Fruit fly (Drosophila melanogaster) whole organism, embryonic: ENCODE data around the gene Clbn.

ENCODE experiments used
- Aef1 ChIP-seq: fragments of 200-800 bp; sonication (Bioruptor generic); IDR thresholded peaks from 3 replicates; pipeline ENCODE4 v1.3.6; 2022; ENCODE audit warnings: missing biosample characterization, missing genetic modification characterization
- Awh ChIP-seq: fragments of 200-800 bp; sonication (Bioruptor generic); IDR thresholded peaks from 2 replicates; pipeline ENCODE4, ENCODE4 v1.3.6; 2022; ENCODE audit warnings: missing biosample characterization, missing genetic modification characterization
- Bdp1 ChIP-seq: fragments of 200-800 bp; sonication (Bioruptor generic); optimal IDR thresholded peaks from 3 replicates; lab custom pipeline; 2016; ENCODE audit warnings: missing biosample characterization, missing genetic modification characterization
- Bteb2 ChIP-seq: fragments of 200-800 bp; sonication (Bioruptor generic); optimal IDR thresholded peaks from 2 replicates; lab custom pipeline; 2016; ENCODE audit warnings: missing biosample characterization, missing genetic modification characterization
- CG10209 ChIP-seq: fragments of 200-800 bp; sonication (Bioruptor generic); optimal IDR thresholded peaks from 3 replicates; lab custom pipeline; 2017; ENCODE audit warnings: missing biosample characterization, mild to moderate bottlenecking, missing genetic modification characterization, missing genetic modification reagents
- CG10959 ChIP-seq: fragments of 200-800 bp; sonication (Bioruptor generic); IDR thresholded peaks from 2 replicates; pipeline ENCODE4 v1.3.6; 2022; ENCODE audit warnings: missing biosample characterization, missing genetic modification characterization
- CG11723 ChIP-seq: fragments of 200-800 bp; sonication (Bioruptor generic); optimal IDR thresholded peaks from 2 replicates; lab custom pipeline; 2017; ENCODE audit warnings: missing biosample characterization, mild to moderate bottlenecking, missing genetic modification characterization
- CG12744 ChIP-seq: fragments of 200-800 bp; sonication (Bioruptor generic); optimal IDR thresholded peaks from 2 replicates; lab custom pipeline; 2016; ENCODE audit warnings: missing biosample characterization, missing genetic modification characterization
- CG14050 ChIP-seq: fragments of 200-800 bp; sonication (Bioruptor generic); IDR thresholded peaks from 3 replicates; pipeline ENCODE4 v1.3.6; 2022; ENCODE audit warnings: missing biosample characterization, missing genetic modification characterization
- CG15269 ChIP-seq: fragments of 200-800 bp; sonication (Bioruptor generic); optimal IDR thresholded peaks from 2 replicates; lab custom pipeline; 2018; ENCODE audit warnings: missing biosample characterization, mild to moderate bottlenecking, missing genetic modification characterization, moderate library complexity
- CG18262 ChIP-seq: fragments of 200-800 bp; optimal IDR thresholded peaks from 3 replicates; lab custom pipeline; 2019; ENCODE audit warnings: missing biosample characterization, mild to moderate bottlenecking, missing genetic modification characterization, moderate library complexity
- CG18476 ChIP-seq: fragments of 200-800 bp; sonication (Bioruptor generic); optimal IDR thresholded peaks from 2 replicates; lab custom pipeline; 2016; ENCODE audit warnings: missing biosample characterization, mild to moderate bottlenecking, missing genetic modification characterization
- CG30020 ChIP-seq: fragments of 200-800 bp; optimal IDR thresholded peaks from 2 replicates; lab custom pipeline; 2019; ENCODE audit warnings: missing biosample characterization, mild to moderate bottlenecking, missing genetic modification characterization, moderate library complexity
- CG31224 ChIP-seq: fragments of 200-800 bp; sonication (Bioruptor generic); IDR thresholded peaks from 2 replicates; pipeline ENCODE4 v1.3.6; 2022; ENCODE audit warnings: missing biosample characterization, missing genetic modification characterization
- CG31441 ChIP-seq: fragments of 200-800 bp; sonication (Bioruptor generic); IDR thresholded peaks from 2 replicates; pipeline ENCODE4 v1.3.6; 2022; ENCODE audit warnings: missing biosample characterization, missing genetic modification characterization
- CG34376 ChIP-seq: fragments of 200-800 bp; sonication (Bioruptor generic); optimal IDR thresholded peaks from 2 replicates; lab custom pipeline; 2018; ENCODE audit warnings: missing biosample characterization, mild to moderate bottlenecking, missing genetic modification characterization
- CG34422 ChIP-seq: fragments of 200-800 bp; sonication (Bioruptor generic); IDR thresholded peaks from 3 replicates; pipeline ENCODE4 v1.3.6; 2022; ENCODE audit warnings: missing biosample characterization, missing genetic modification characterization
- CG3995 ChIP-seq: fragments of 200-800 bp; sonication (Bioruptor generic); optimal IDR thresholded peaks from 3 replicates; lab custom pipeline; 2016; ENCODE audit warnings: missing biosample characterization, missing genetic modification characterization
- CG4730 ChIP-seq: fragments of 200-800 bp; sonication (Bioruptor generic); IDR thresholded peaks from 2 replicates; pipeline ENCODE4 v1.3.6; 2022; ENCODE audit warnings: missing biosample characterization, missing genetic modification characterization
- HLH54F ChIP-seq: fragments of 200-800 bp; sonication (Bioruptor generic); optimal IDR thresholded peaks from 3 replicates; lab custom pipeline; 2016; ENCODE audit warnings: missing biosample characterization, missing genetic modification characterization
- Hey ChIP-seq: fragments of 200-800 bp; sonication (Bioruptor generic); optimal IDR thresholded peaks from 3 replicates; lab custom pipeline; 2018; ENCODE audit warnings: missing biosample characterization, mild to moderate bottlenecking, missing genetic modification characterization
- HmgD ChIP-seq: fragments of 200-800 bp; sonication (Bioruptor generic); optimal IDR thresholded peaks from 3 replicates; lab custom pipeline; 2016; ENCODE audit warnings: missing biosample characterization, missing genetic modification characterization
- Hmr ChIP-seq: fragments of 200-800 bp; sonication (Bioruptor generic); optimal IDR thresholded peaks from 3 replicates; lab custom pipeline; 2017; ENCODE audit warnings: mild to moderate bottlenecking, missing biosample characterization, missing genetic modification reagents, missing genetic modification characterization
- Hr78 ChIP-seq, 2 experiments: fragments of 200-800 bp in 1 of 2; fragments of >200 bp in 1 of 2; sonication (Bioruptor generic) in 1 of 2; optimal IDR thresholded peaks; 2 replicates each; lab custom pipeline; 2017 to 2019; ENCODE audit warnings: missing biosample characterization in 2 of 2, missing genetic modification characterization in 2 of 2, mild to moderate bottlenecking in 1 of 2, moderate library complexity in 1 of 2
- Pdp1 ChIP-seq, 2 experiments: fragments of 200-800 bp; sonication (Bioruptor generic); optimal IDR thresholded peaks; 3 replicates each; lab custom pipeline; 2016; ENCODE audit warnings: missing biosample characterization in 2 of 2, missing genetic modification characterization in 2 of 2, mild to moderate bottlenecking in 1 of 2, moderate library complexity in 1 of 2
- Sry-β ChIP-seq: fragments of 200-800 bp; sonication (Bioruptor generic); optimal IDR thresholded peaks from 2 replicates; lab custom pipeline; 2018; ENCODE audit warnings: missing biosample characterization, mild to moderate bottlenecking, missing genetic modification characterization, moderate library complexity
- Usf ChIP-seq: fragments of 200-800 bp; sonication (Bioruptor generic); optimal IDR thresholded peaks from 2 replicates; lab custom pipeline; 2017; ENCODE audit warnings: missing genotype, missing biosample characterization, missing genetic modification characterization
- Xrp1 ChIP-seq: fragments of 200-800 bp; sonication (Bioruptor generic); IDR thresholded peaks from 2 replicates; pipeline ENCODE4 v1.3.6; 2022; ENCODE audit warnings: missing biosample characterization, missing genetic modification characterization
- YL-1 ChIP-seq: fragments of 200-800 bp; sonication (Bioruptor generic); optimal IDR thresholded peaks from 3 replicates; lab custom pipeline; 2017; ENCODE audit warnings: missing biosample characterization, mild to moderate bottlenecking, missing genetic modification characterization
- ap ChIP-seq: fragments of 200-800 bp; sonication (Bioruptor generic); IDR thresholded peaks from 2 replicates; pipeline ENCODE4 v1.3.6; 2022; ENCODE audit warnings: missing biosample characterization, missing genetic modification characterization
- ara ChIP-seq: fragments of 200-800 bp; sonication (Bioruptor generic); IDR thresholded peaks from 2 replicates; pipeline ENCODE4 v1.3.6; 2022; ENCODE audit warnings: missing biosample characterization, missing genetic modification characterization
- bbx ChIP-seq: fragments of 200-800 bp; sonication (Bioruptor generic); IDR thresholded peaks from 2 replicates; pipeline ENCODE4 v1.3.6; 2022; ENCODE audit warnings: missing biosample characterization, missing genetic modification characterization; ENCODE audit not compliant: partially characterized antibody
- cas ChIP-seq: fragments of 200-800 bp; sonication (Bioruptor generic); IDR thresholded peaks from 2 replicates; pipeline ENCODE4 v1.3.6; 2022; ENCODE audit warnings: missing biosample characterization, missing genetic modification characterization
- chm ChIP-seq: fragments of 200-800 bp; sonication (Bioruptor generic); IDR thresholded peaks from 2 replicates; pipeline ENCODE4 v1.3.6; 2022; ENCODE audit warnings: missing biosample characterization, missing genetic modification characterization
- ci ChIP-seq: fragments of 200-800 bp; sonication (Bioruptor generic); IDR thresholded peaks from 3 replicates; pipeline ENCODE4 v1.3.6; 2022; ENCODE audit warnings: missing biosample characterization, missing genetic modification characterization
- disco-r ChIP-seq: fragments of 200-800 bp; sonication (Bioruptor generic); optimal IDR thresholded peaks from 2 replicates; lab custom pipeline; 2016; ENCODE audit warnings: missing biosample characterization, missing genetic modification characterization
- ewg ChIP-seq: fragments of 200-800 bp; sonication (Bioruptor generic); optimal IDR thresholded peaks from 3 replicates; lab custom pipeline; 2017; ENCODE audit warnings: mild to moderate bottlenecking, missing biosample characterization, missing genetic modification reagents, missing genetic modification characterization
- eyg ChIP-seq: fragments of 200-800 bp; sonication (Bioruptor generic); optimal IDR thresholded peaks from 3 replicates; lab custom pipeline; 2016; ENCODE audit warnings: missing biosample characterization, missing genetic modification characterization
- hth ChIP-seq: fragments of >200 bp; optimal IDR thresholded peaks from 2 replicates; lab custom pipeline; 2017; ENCODE audit warnings: inconsistent platforms
- lola ChIP-seq, 3 experiments: fragments of >200 bp in 2 of 3; fragments of 200-800 bp in 1 of 3; sonication (Bioruptor generic) in 1 of 3; optimal IDR thresholded peaks; 2 replicates each; lab custom pipeline; 2017 to 2019; ENCODE audit warnings: missing biosample characterization in 3 of 3, missing genetic modification characterization in 3 of 3, mild to moderate bottlenecking in 1 of 3, moderate library complexity in 1 of 3
- mld ChIP-seq: fragments of 200-800 bp; sonication (Bioruptor generic); IDR thresholded peaks from 3 replicates; pipeline ENCODE4 v1.3.6; 2022; ENCODE audit warnings: missing biosample characterization, missing genetic modification characterization; ENCODE audit not compliant: partially characterized antibody
- pho ChIP-seq: fragments of 200-800 bp; sonication (Bioruptor generic); optimal IDR thresholded peaks from 2 replicates; lab custom pipeline; 2016; ENCODE audit warnings: missing biosample characterization, missing genetic modification characterization
- pnt ChIP-seq: fragments of 200-800 bp; sonication (Bioruptor generic); optimal IDR thresholded peaks from 3 replicates; lab custom pipeline; 2016; ENCODE audit warnings: missing biosample characterization, missing genetic modification characterization
- ranshi ChIP-seq: fragments of 200-800 bp; sonication (Bioruptor generic); IDR thresholded peaks from 2 replicates; pipeline ENCODE4 v1.3.6; 2022; ENCODE audit warnings: missing biosample characterization, missing genetic modification characterization
- repo ChIP-seq: fragments of 200-800 bp; sonication (Bioruptor generic); optimal IDR thresholded peaks from 2 replicates; lab custom pipeline; 2016; ENCODE audit warnings: missing biosample characterization, missing genetic modification characterization
- sens-2 ChIP-seq: fragments of 200-800 bp; sonication (Bioruptor generic); IDR thresholded peaks from 2 replicates; pipeline ENCODE4 v1.3.6; 2022; ENCODE audit warnings: missing biosample characterization, missing genetic modification characterization
- sima ChIP-seq: fragments of 200-800 bp; sonication (Bioruptor generic); optimal IDR thresholded peaks from 2 replicates; lab custom pipeline; 2016; ENCODE audit warnings: missing biosample characterization, missing genetic modification characterization
- slou ChIP-seq: fragments of 200-800 bp; sonication (Bioruptor generic); optimal IDR thresholded peaks from 3 replicates; lab custom pipeline; 2016; ENCODE audit warnings: missing biosample characterization, missing genetic modification characterization
- sr ChIP-seq: fragments of 200-800 bp; sonication (Bioruptor generic); IDR thresholded peaks from 3 replicates; pipeline ENCODE4 v1.3.6; 2022; ENCODE audit warnings: missing biosample characterization, missing genetic modification characterization
- tgo ChIP-seq: fragments of 200-800 bp; sonication (Bioruptor generic); IDR thresholded peaks from 3 replicates; pipeline ENCODE4 v1.3.6; 2022; ENCODE audit warnings: missing biosample characterization, missing genetic modification characterization

The Clbn gene

dm6 chr3R:25168259-25168972 is 41.1 kb downstream of the Clbn start (continued):
- no peak for TF ChIP-seq Usf (GFP tag; lab: Kevin White, UChicago)
- TF ChIP-seq sr (GFP tag; lab: Robert Waterston, UW), result no peak
- peak; percentile 51; the same call in 1 of the 2 replicates for TF ChIP-seq CG31441
- TF ChIP-seq HLH54F (GFP tag; lab: Kevin White, UChicago), result peak; percentile 45
- no peak for TF ChIP-seq repo
- no peak for TF ChIP-seq Awh
- TF ChIP-seq HmgD, result no peak
- peak; percentile 44; the same call in 1 of the 3 replicates for TF ChIP-seq tgo (GFP tag; lab: Robert Waterston, UW)
- no peak for TF ChIP-seq Hr78 (GFP tag; optimal IDR thresholded peaks at IDR 0.05; lab: Kevin White, UChicago)
- no peak for TF ChIP-seq CG10959 (GFP tag; lab: Robert Waterston, UW)
- TF ChIP-seq sens-2 (GFP tag; lab: Robert Waterston, UW), result no peak
- TF ChIP-seq bbx (GFP tag; lab: Robert Waterston, UW), result no peak
- no peak for TF ChIP-seq CG18476
- peak; percentile 56 for TF ChIP-seq Hmr (GFP tag; lab: Kevin White, UChicago)
- peak; percentile 41 for TF ChIP-seq CG34376 (GFP tag; lab: Kevin White, UChicago)
- TF ChIP-seq ap (GFP tag; lab: Robert Waterston, UW), result no peak
- TF ChIP-seq CG30020 (tag; lab: Kevin White, UChicago), result no peak
- no peak for TF ChIP-seq disco-r (GFP tag; lab: Kevin White, UChicago)
- TF ChIP-seq Bdp1, result no peak
- TF ChIP-seq CG15269 (tag; lab: Kevin White, UChicago), result peak; percentile 52
- no peak for TF ChIP-seq CG11723 (GFP tag; lab: Kevin White, UChicago)
- TF ChIP-seq chm (GFP tag; lab: Robert Waterston, UW), result no peak
- TF ChIP-seq Aef1, result no peak
- TF ChIP-seq Xrp1, result peak; percentile 51; the same call in 1 of the 2 replicates
- no peak for TF ChIP-seq CG12744 (GFP tag; lab: Kevin White, UChicago)
- no peak for TF ChIP-seq ewg (GFP tag; lab: Kevin White, UChicago)
- peak; percentile 23 for TF ChIP-seq CG10209
- no peak for TF ChIP-seq YL-1 (GFP tag; lab: Kevin White, UChicago)
- TF ChIP-seq pho, result peak; percentile 7
- TF ChIP-seq ara, result no peak; the same call in 1 of the 2 replicates
- TF ChIP-seq slou, result no peak
- TF ChIP-seq Pdp1 (GFP tag; optimal IDR thresholded peaks at IDR 0.05; lab: Kevin White, UChicago), result no peak
- TF ChIP-seq hth (lab: Kevin White, UChicago), result no peak
- TF ChIP-seq mld (GFP tag; lab: Robert Waterston, UW), result no peak
- 0 out of 2 replicates have a peak, but pooled peaks have one; percentile 28 for TF ChIP-seq CG31224
- TF ChIP-seq lola (GFP tag; optimal IDR thresholded peaks at IDR 0.05; lab: Kevin White, UChicago), result peak in 1 of 3 experiments; percentile 45
- no peak for TF ChIP-seq Sry-β (GFP tag; lab: Kevin White, UChicago)
- peak; percentile 20 for TF ChIP-seq pnt (GFP tag; lab: Kevin White, UChicago)
- TF ChIP-seq cas (GFP tag; lab: Robert Waterston, UW), result no peak
- TF ChIP-seq CG4730 (GFP tag; lab: Robert Waterston, UW), result peak; percentile 5; the same call in 1 of the 2 replicates
- TF ChIP-seq CG14050 (GFP tag; lab: Robert Waterston, UW), result no peak
- TF ChIP-seq ci (GFP tag; lab: Robert Waterston, UW), result no peak
- TF ChIP-seq Bteb2 (GFP tag; lab: Kevin White, UChicago), result no peak
- TF ChIP-seq CG18262 (tag; lab: Kevin White, UChicago), result peak; percentile 55
- TF ChIP-seq CG3995, result no peak
- peak; percentile 44; the same call in 1 of the 2 replicates for TF ChIP-seq ranshi (GFP tag; lab: Robert Waterston, UW)
- no peak for TF ChIP-seq eyg (GFP tag; lab: Kevin White, UChicago)
- TF ChIP-seq Hey, result no peak
- TF ChIP-seq sima (GFP tag; lab: Kevin White, UChicago), result no peak
- TF ChIP-seq CG34422 (GFP tag; lab: Robert Waterston, UW), result no peak; the same call in 2 of the 3 replicates
